Worm (Caenorhabditis elegans) whole organism, L4 larva: ENCODE data around the gene chil-1.

Source experiments
- F26F4.8 ChIP-seq: fragments of 200-800 bp; sonication (Bioruptor generic); conservative IDR thresholded peaks from 2 replicates; pipeline ENCODE4 v1.3.6; 2022; ENCODE audit warnings: missing genetic modification characterization, missing compliant biosample characterization
- F37D6.2 ChIP-seq: sonication (generic microtip); optimal IDR thresholded peaks from 2 replicates; lab custom pipeline; 2016; ENCODE audit warnings: mild to moderate bottlenecking, missing genetic modification characterization, missing compliant biosample characterization
- F44E2.7 ChIP-seq: fragments of 200-800 bp; sonication (Bioruptor generic); IDR thresholded peaks from 2 replicates; pipeline ENCODE4 v2.1.2; 2022; ENCODE audit warnings: missing genetic modification characterization, missing compliant biosample characterization
- F49E8.2 ChIP-seq: sonication (generic microtip); optimal IDR thresholded peaks from 2 replicates; lab custom pipeline; 2016; ENCODE audit warnings: missing compliant biosample characterization, mild to moderate bottlenecking, missing genetic modification characterization, borderline replicate concordance
- T20F7.1 ChIP-seq: fragments of 200-800 bp; sonication (Bioruptor generic); optimal IDR thresholded peaks from 2 replicates; lab custom pipeline; 2018; ENCODE audit warnings: mild to moderate bottlenecking, missing genetic modification characterization, missing compliant biosample characterization
- Y5F2A.4 ChIP-seq: fragments of 200-800 bp; sonication (Bioruptor generic); optimal IDR thresholded peaks from 2 replicates; lab custom pipeline; 2018; ENCODE audit warnings: mild to moderate bottlenecking, missing genetic modification characterization, missing compliant biosample characterization
- ZK546.5 ChIP-seq, 2 experiments: sonication (generic microtip); optimal IDR thresholded peaks; 2 replicates each; lab custom pipeline; 2017; ENCODE audit warnings: missing biosample characterization in 2 of 2, missing genetic modification characterization in 2 of 2
- ama-1 ChIP-seq: fragments of 150-350 bp; optimal IDR thresholded peaks from 2 replicates; lab custom pipeline; 2014; ENCODE audit warnings: inconsistent platforms, mixed read lengths
- attf-4 ChIP-seq: sonication (generic microtip); optimal IDR thresholded peaks from 3 replicates; lab custom pipeline; 2017; ENCODE audit warnings: missing biosample characterization, missing genetic modification characterization
- ceh-20 ChIP-seq: fragments of 200-800 bp; sonication (Bioruptor generic); IDR thresholded peaks from 2 replicates; pipeline ENCODE4 v1.3.6; 2022; ENCODE audit warnings: missing genetic modification reagents, missing genetic modification characterization, missing compliant biosample characterization
- ceh-28 ChIP-seq: fragments of 150-350 bp; optimal IDR thresholded peaks from 2 replicates; lab custom pipeline; 2014; ENCODE audit warnings: missing biosample characterization, missing genetic modification reagents, missing genetic modification characterization
- ceh-44 ChIP-seq: fragments of 200-800 bp; sonication (Bioruptor generic); IDR thresholded peaks from 2 replicates; pipeline ENCODE4 v1.3.6; 2022; ENCODE audit warnings: missing genetic modification reagents, missing genetic modification characterization, missing compliant biosample characterization
- ceh-82 ChIP-seq: sonication (generic microtip); optimal IDR thresholded peaks from 2 replicates; lab custom pipeline; 2017; ENCODE audit warnings: missing biosample characterization, missing genetic modification characterization
- ctbp-1 ChIP-seq: fragments of 200-800 bp; sonication (Bioruptor generic); IDR thresholded peaks from 2 replicates; pipeline ENCODE4 v1.3.6; 2022; ENCODE audit warnings: missing genetic modification reagents, missing genetic modification characterization, missing compliant biosample characterization
- daf-8 ChIP-seq: fragments of 200-800 bp; sonication (Bioruptor generic); IDR thresholded peaks from 2 replicates; pipeline ENCODE4 v1.3.6; 2022; ENCODE audit warnings: missing genetic modification characterization, missing compliant biosample characterization
- dmd-6 ChIP-seq: fragments of 200-800 bp; sonication (Bioruptor generic); IDR thresholded peaks from 2 replicates; pipeline ENCODE4 v1.3.6; 2022; ENCODE audit warnings: missing genetic modification reagents, missing genetic modification characterization, missing compliant biosample characterization
- dmd-8 ChIP-seq: fragments of 200-800 bp; sonication (Bioruptor generic); IDR thresholded peaks from 2 replicates; pipeline ENCODE4 v1.3.6; 2022; ENCODE audit warnings: missing genetic modification characterization, missing compliant biosample characterization
- fkh-10 ChIP-seq: fragments of 150-350 bp; optimal IDR thresholded peaks from 2 replicates; lab custom pipeline; 2014; ENCODE audit warnings: missing biosample characterization, missing genetic modification reagents, missing genetic modification characterization
- gei-8 ChIP-seq: fragments of 200-800 bp; sonication (Bioruptor generic); optimal IDR thresholded peaks from 2 replicates; lab custom pipeline; 2018; ENCODE audit warnings: mild to moderate bottlenecking, missing genetic modification characterization, missing compliant biosample characterization
- lin-1 ChIP-seq: fragments of 200-800 bp; sonication (Bioruptor generic); IDR thresholded peaks from 2 replicates; pipeline ENCODE4 v1.3.6; 2022; ENCODE audit warnings: missing genetic modification reagents, missing genetic modification characterization, missing compliant biosample characterization
- lin-13 ChIP-seq: fragments of 150-350 bp; optimal IDR thresholded peaks from 2 replicates; lab custom pipeline; 2014; ENCODE audit warnings: missing biosample characterization, missing genetic modification reagents, missing genetic modification characterization
- lin-29 ChIP-seq: fragments of 200-800 bp; sonication (Bioruptor generic); IDR thresholded peaks from 2 replicates; pipeline ENCODE4 v1.3.6; 2022; ENCODE audit warnings: missing genetic modification reagents, missing genetic modification characterization, missing compliant biosample characterization
- lsy-2 ChIP-seq, 2 experiments: fragments of 150-350 bp in 1 of 2; sonication (generic microtip) in 1 of 2; optimal IDR thresholded peaks; 2 replicates each; lab custom pipeline; 2014 to 2017; ENCODE audit warnings: missing biosample characterization in 2 of 2, missing genetic modification characterization in 2 of 2
- madf-9 ChIP-seq: fragments of 200-800 bp; sonication (Bioruptor generic); conservative IDR thresholded peaks from 2 replicates; pipeline ENCODE4 v1.3.6; 2022; ENCODE audit warnings: missing genetic modification reagents, missing genetic modification characterization, missing compliant biosample characterization
- mdt-29 ChIP-seq: fragments of 200-800 bp; sonication (Bioruptor generic); IDR thresholded peaks from 2 replicates; pipeline ENCODE4 v1.3.6; 2022; ENCODE audit warnings: missing genetic modification reagents, missing genetic modification characterization, missing compliant biosample characterization
- mxl-2 ChIP-seq: fragments of 200-800 bp; sonication (Bioruptor generic); conservative IDR thresholded peaks from 2 replicates; pipeline ENCODE4 v1.3.6; 2022; ENCODE audit warnings: missing genetic modification reagents, missing genetic modification characterization, missing compliant biosample characterization
- nhr-11 ChIP-seq: fragments of 150-350 bp; optimal IDR thresholded peaks from 2 replicates; lab custom pipeline; 2014; ENCODE audit warnings: missing biosample characterization, missing genetic modification characterization
- nhr-237 ChIP-seq: sonication (generic microtip); optimal IDR thresholded peaks from 2 replicates; lab custom pipeline; 2017; ENCODE audit warnings: missing biosample characterization, missing genetic modification characterization
- nhr-28 ChIP-seq: fragments of 150-350 bp; optimal IDR thresholded peaks from 2 replicates; lab custom pipeline; 2014; ENCODE audit warnings: missing biosample characterization, missing genetic modification characterization
- nhr-42 ChIP-seq: fragments of 200-800 bp; sonication (Bioruptor generic); IDR thresholded peaks from 2 replicates; pipeline ENCODE4 v1.3.6; 2022; ENCODE audit warnings: missing genetic modification characterization, missing compliant biosample characterization
- saeg-2 ChIP-seq: fragments of 200-800 bp; sonication (Bioruptor generic); IDR thresholded peaks from 2 replicates; pipeline ENCODE4 v1.3.6; 2022; ENCODE audit warnings: missing genetic modification reagents, missing genetic modification characterization, missing compliant biosample characterization
- tag-97 ChIP-seq: fragments of 200-800 bp; sonication (Bioruptor generic); IDR thresholded peaks from 2 replicates; pipeline ENCODE4 v1.3.6; 2022; ENCODE audit warnings: missing genetic modification characterization, missing compliant biosample characterization
- unc-130 ChIP-seq: sonication (generic microtip); optimal IDR thresholded peaks from 2 replicates; lab custom pipeline; 2016; ENCODE audit warnings: missing genetic modification reagents, missing genetic modification characterization, missing compliant biosample characterization
- unc-62 ChIP-seq, 3 experiments: fragments of 150-350 bp in 1 of 3; sonication (generic microtip); optimal IDR thresholded peaks in 2 of 3; peaks in 1 of 3; 1 replicate in 1 of 3; 2 replicates in 2 of 3; lab custom pipeline; 2014 to 2017; ENCODE audit warnings: missing biosample characterization in 3 of 3, missing genetic modification characterization in 3 of 3, missing genetic modification reagents in 3 of 3, missing genotype in 1 of 3
- zag-1 ChIP-seq: fragments of 150-350 bp; optimal IDR thresholded peaks from 2 replicates; lab custom pipeline; 2014; ENCODE audit warnings: missing biosample characterization, missing genetic modification characterization
- zip-11 ChIP-seq: fragments of 200-800 bp; sonication (Bioruptor generic); IDR thresholded peaks from 2 replicates; pipeline ENCODE4 v1.3.6; 2022; ENCODE audit warnings: missing genetic modification characterization, missing compliant biosample characterization
- ztf-7 ChIP-seq: fragments of 150-350 bp; optimal IDR thresholded peaks from 2 replicates; lab custom pipeline; 2014; ENCODE audit warnings: missing biosample characterization, missing genetic modification characterization

Gene chil-1

ce11 chrII:9840313-9840712, 26.0 kb downstream of the chil-1 start, which contains the start of gene ZK938.11:
ZK938.11 (minus strand) TSS chrII:9840413.
- TF ChIP-seq nhr-42 (GFP tag; lab: Robert Waterston, UW) (no peak), dmd-6 (GFP tag; lab: Robert Waterston, UW) (no peak), nhr-237 (tag; lab: Kevin White, UChicago) (no peak), mxl-2 (GFP tag; lab: Robert Waterston, UW) (no peak), lsy-2 (tag; optimal IDR thresholded peaks at IDR 0.05; lab: Kevin White, UChicago) (no peak), T20F7.1 (GFP tag; lab: Kevin White, UChicago) (no peak), ceh-28 (tag; lab: Kevin White, UChicago) (no peak), F37D6.2 (no peak), dmd-8 (GFP tag; lab: Robert Waterston, UW) (no peak), madf-9 (GFP tag; lab: Robert Waterston, UW) (no peak), zag-1 (no peak), ama-1 (lab: Kevin White, UChicago) (no peak), unc-130 (GFP tag; lab: Kevin White, UChicago) (no peak), unc-62 (GFP tag; optimal IDR thresholded peaks at IDR 0.05 in 1 of 2; lab: Kevin White, UChicago) (no peak), unc-62 (tag; optimal IDR thresholded peaks at IDR 0.05; lab: Kevin White, UChicago) (no peak), attf-4 (no peak), F49E8.2 (tag; lab: Kevin White, UChicago) (no peak), ceh-20 (GFP tag; lab: Robert Waterston, UW) (no peak), daf-8 (GFP tag; lab: Robert Waterston, UW) (no peak), zip-11 (no peak), ztf-7 (tag; lab: Kevin White, UChicago) (no peak)

DNA sequence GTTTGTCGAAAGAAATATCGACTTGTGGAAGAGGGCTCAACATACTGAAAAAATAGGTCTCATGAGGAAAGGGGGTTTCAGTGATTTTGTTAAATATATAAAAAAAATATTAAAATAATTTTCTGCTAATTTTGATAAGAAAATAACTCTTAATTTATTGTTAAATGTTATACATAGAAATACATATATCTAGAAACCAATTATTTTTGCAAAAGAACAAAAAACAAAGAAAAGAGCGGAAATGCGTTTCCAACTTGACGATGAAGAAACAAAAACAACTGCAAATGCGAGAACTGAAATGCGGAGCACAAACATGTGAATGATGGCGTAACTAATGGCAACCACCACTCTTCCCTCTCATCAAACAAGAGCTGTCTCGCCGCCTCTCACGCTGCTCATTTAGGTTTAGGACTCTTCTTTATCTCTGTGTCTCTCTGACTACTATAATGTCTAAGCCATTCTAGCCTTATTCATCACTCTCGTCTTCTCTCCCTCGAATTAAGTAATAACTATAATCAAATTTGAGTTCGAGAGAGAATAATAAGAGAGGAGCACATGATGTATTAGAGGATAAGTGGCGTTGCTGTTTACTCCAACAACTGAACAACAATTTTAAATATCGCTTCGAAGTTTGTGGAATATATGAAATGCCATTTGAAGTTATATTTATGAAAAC, 27.9 kb downstream of the chil-1 start, which contains the start of gene arrd-4:
TSS of gene arrd-4 (minus strand) at position 51 of the 676 bp plus-strand sequence.
- no peak for TF ChIP-seq lin-1 (GFP tag; lab: Robert Waterston, UW)
- TF ChIP-seq ceh-82: no peak
- TF ChIP-seq nhr-11: peak; percentile 66
- TF ChIP-seq ctbp-1 (GFP tag; lab: Robert Waterston, UW): no peak
- no peak for TF ChIP-seq tag-97
- no peak for TF ChIP-seq ama-1 (lab: Kevin White, UChicago)
- TF ChIP-seq fkh-10 (GFP tag; lab: Kevin White, UChicago): no peak
- TF ChIP-seq unc-62 (GFP tag; optimal IDR thresholded peaks at IDR 0.05 in 1 of 2; lab: Kevin White, UChicago): no peak
- no peak for TF ChIP-seq unc-62 (tag; optimal IDR thresholded peaks at IDR 0.05; lab: Kevin White, UChicago)

DNA sequence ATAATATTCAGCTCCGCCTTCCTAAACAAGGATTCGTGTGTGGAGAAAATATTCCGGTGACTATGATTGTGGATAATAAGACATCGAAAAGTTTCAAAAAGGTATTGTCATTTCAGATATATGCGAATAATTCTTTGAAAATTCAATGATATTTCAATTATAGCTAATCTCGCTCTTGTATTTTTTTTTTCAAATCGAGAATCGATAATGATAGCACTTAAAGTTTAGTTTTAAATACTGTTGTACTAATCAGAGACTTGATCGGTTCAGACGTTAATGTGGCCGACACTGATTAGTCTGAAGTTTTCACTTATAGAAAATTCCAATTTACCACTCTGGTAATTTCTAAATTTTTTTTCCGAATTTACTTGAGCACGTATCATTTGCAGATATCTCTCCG, 30.3 kb downstream of the chil-1 start:
- TF ChIP-seq unc-62 (GFP tag; optimal IDR thresholded peaks at IDR 0.05 in 1 of 2; lab: Kevin White, UChicago): peak in 1 of 2 experiments; percentile 93
- no peak for TF ChIP-seq unc-62 (tag; optimal IDR thresholded peaks at IDR 0.05; lab: Kevin White, UChicago)
- no peak for TF ChIP-seq ceh-20 (GFP tag; lab: Robert Waterston, UW)
- no peak for TF ChIP-seq gei-8 (GFP tag; lab: Kevin White, UChicago)
- TF ChIP-seq F26F4.8: no peak
- TF ChIP-seq lin-13 (GFP tag; lab: Kevin White, UChicago): no peak
- TF ChIP-seq saeg-2 (GFP tag; lab: Robert Waterston, UW): no peak
- TF ChIP-seq ceh-44 (GFP tag; lab: Robert Waterston, UW): no peak
- TF ChIP-seq mxl-2 (GFP tag; lab: Robert Waterston, UW): no peak

- TF ChIP-seq unc-62 (GFP tag; optimal IDR thresholded peaks at IDR 0.05 in 1 of 2; lab: Kevin White, UChicago) (peak in 1 of 2 experiments; percentile 18), unc-62 (tag; optimal IDR thresholded peaks at IDR 0.05; lab: Kevin White, UChicago) (no peak), lin-29 (GFP tag; lab: Robert Waterston, UW) (no peak), ZK546.5 (tag; optimal IDR thresholded peaks at IDR 0.05; lab: Kevin White, UChicago) (no peak), Y5F2A.4 (GFP tag; lab: Kevin White, UChicago) (no peak), nhr-28 (tag; lab: Kevin White, UChicago) (no peak), lin-13 (GFP tag; lab: Kevin White, UChicago) (no peak), F44E2.7 (GFP tag; lab: Robert Waterston, UW) (no peak), mdt-29 (GFP tag; lab: Robert Waterston, UW) (no peak)
These were observed 31.4 kb downstream of the chil-1 start, which contains the start of gene arrd-5 for ce11 chrII:9834921-9835320. arrd-5 (plus strand) TSS chrII:9835221.
